Fruit fly (Drosophila melanogaster) whole organism, embryonic: Measurements from ENCODE around the gene CG43156.

Experiments
- CG18599 ChIP-seq: fragments of 200-800 bp; sonication (Bioruptor generic); optimal IDR thresholded peaks from 3 replicates; lab custom pipeline; 2017; ENCODE audit warnings: missing biosample characterization, missing genetic modification characterization, mild to moderate bottlenecking, moderate library complexity, missing genetic modification reagents
- Dfd ChIP-seq, 2 experiments: fragments of >200 bp; optimal IDR thresholded peaks; 2 replicates each; lab custom pipeline; 2017; ENCODE audit warnings: missing biosample characterization in 2 of 2, missing genetic modification characterization in 2 of 2
- danr ChIP-seq: fragments of 200-800 bp; sonication (Bioruptor generic); IDR thresholded peaks from 2 replicates; pipeline ENCODE4 v1.3.6; 2022; ENCODE audit warnings: missing biosample characterization, missing genetic modification characterization
- mam ChIP-seq: fragments of 200-800 bp; sonication (Bioruptor generic); optimal IDR thresholded peaks from 3 replicates; lab custom pipeline; 2016; ENCODE audit warnings: missing biosample characterization, missing genetic modification characterization

DNA sequence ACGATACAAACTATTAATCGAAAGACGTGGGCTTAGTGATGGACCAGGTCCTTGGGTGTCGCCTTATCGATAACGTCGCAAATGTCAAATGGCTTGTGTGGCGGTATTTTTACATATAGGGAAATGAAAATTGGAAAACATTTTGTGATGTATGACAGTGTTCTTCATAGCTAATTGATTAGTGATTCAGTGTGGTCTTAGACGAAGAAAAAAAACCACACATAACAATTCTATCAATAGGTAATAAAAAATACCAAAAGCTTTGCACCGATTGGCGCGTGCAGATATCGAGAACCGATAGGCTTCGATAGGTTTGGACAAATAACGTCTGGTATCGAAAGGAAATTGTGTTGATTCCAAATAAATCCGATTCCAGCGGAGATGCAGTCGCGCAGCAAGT is 37.8 kb downstream of the CG43156 start, which contains the start of the genes Nrd1 and CG1847:
- TF ChIP-seq danr: no peak
- TF ChIP-seq CG18599 (GFP tag; lab: Kevin White, UChicago): no peak
- no peak for TF ChIP-seq Dfd (GFP tag; optimal IDR thresholded peaks at IDR 0.05; lab: Kevin White, UChicago)
- TF ChIP-seq mam (GFP tag; lab: Kevin White, UChicago): no peak
